Fruit fly (Drosophila melanogaster): ENCODE results near the gene Sk2.

- peak; percentile 48 for TF ChIP-seq Hr39 (GFP tag; optimal IDR thresholded peaks at IDR 0.05)
- TF ChIP-seq Smox (GFP tag; optimal IDR thresholded peaks at IDR 0.05) = peak; percentile 48
- peak; percentile 49 for TF ChIP-seq OdsH (GFP tag; optimal IDR thresholded peaks at IDR 0.05)
- TF ChIP-seq ss (GFP tag; optimal IDR thresholded peaks at IDR 0.05) = peak in 1 of 2 experiments; percentile 59
- no peak for TF ChIP-seq CG6854 (GFP tag; optimal IDR thresholded peaks at IDR 0.05)
- peak; percentile 34 for TF ChIP-seq CG31627 (GFP tag; optimal IDR thresholded peaks at IDR 0.05)
- TF ChIP-seq achi (GFP tag; optimal IDR thresholded peaks at IDR 0.05) = peak; percentile 55
- no peak for TF ChIP-seq salr (GFP tag; optimal IDR thresholded peaks at IDR 0.05)
- peak; percentile 3 for TF ChIP-seq CG4318 (GFP tag; optimal IDR thresholded peaks at IDR 0.05)
Measured at dm6 chr3L:3073460-3073859, 26.6 kb downstream of the Sk2 start.
